Worm (Caenorhabditis elegans) whole organism, midembryonic: Measurements from ENCODE around the gene cpsf-1.

Source experiments
- T22C8.4 ChIP-seq: fragments of 200-800 bp; sonication (Bioruptor generic); IDR thresholded peaks from 2 replicates; pipeline ENCODE4 v1.3.6; 2022; ENCODE audit warnings: missing genetic modification characterization, missing compliant biosample characterization
- cog-1 ChIP-seq: sonication (generic microtip); optimal IDR thresholded peaks from 2 replicates; lab custom pipeline; 2016; ENCODE audit warnings: missing genetic modification characterization, missing compliant biosample characterization
- flt-1 ChIP-seq: fragments of 200-800 bp; sonication (Bioruptor generic); IDR thresholded peaks from 2 replicates; pipeline ENCODE4 v1.3.6; 2022; ENCODE audit warnings: missing genetic modification characterization, missing compliant biosample characterization
- klf-2 ChIP-seq: fragments of 200-800 bp; sonication (Bioruptor generic); conservative IDR thresholded peaks from 2 replicates; pipeline ENCODE4 v1.3.6; 2022; ENCODE audit warnings: missing genetic modification reagents, missing genetic modification characterization, missing compliant biosample characterization
- med-1 ChIP-seq: sonication (generic microtip); optimal IDR thresholded peaks from 2 replicates; lab custom pipeline; 2017; ENCODE audit warnings: missing genetic modification characterization, mild to moderate bottlenecking, missing compliant biosample characterization, antibody characterized with exemption, missing genetic modification reagents; ENCODE audit not compliant: insufficient read depth
- ref-1 ChIP-seq: fragments of 200-800 bp; sonication (Bioruptor generic); conservative IDR thresholded peaks from 2 replicates; pipeline ENCODE4 v1.3.6; 2022; ENCODE audit warnings: missing genetic modification reagents, missing genetic modification characterization, missing compliant biosample characterization
- tab-1 ChIP-seq: fragments of 200-800 bp; sonication (Bioruptor generic); IDR thresholded peaks from 2 replicates; pipeline ENCODE4 v1.3.6; 2022; ENCODE audit warnings: missing genetic modification characterization, missing compliant biosample characterization
- ztf-23 ChIP-seq: fragments of 200-800 bp; sonication (Bioruptor generic); IDR thresholded peaks from 2 replicates; pipeline ENCODE4 v1.3.6; 2022; ENCODE audit warnings: missing genetic modification reagents, missing genetic modification characterization, missing compliant biosample characterization
- ztf-29 ChIP-seq: fragments of 200-800 bp; sonication (Bioruptor generic); IDR thresholded peaks from 2 replicates; pipeline ENCODE4 v1.3.6; 2022; ENCODE audit warnings: missing genetic modification reagents, missing genetic modification characterization, missing compliant biosample characterization

cpsf-1 gene

ce11 chrIV:1964057-1964456, 68.7 kb downstream of the cpsf-1 start:
- TF ChIP-seq klf-2 (no peak), ztf-23 (GFP tag; lab: Robert Waterston, UW) (no peak), cog-1 (tag; lab: Kevin White, UChicago) (no peak), med-1 (GFP tag; lab: Kevin White, UChicago) (no peak), flt-1 (no peak), T22C8.4 (GFP tag; lab: Robert Waterston, UW) (no peak), ztf-29 (GFP tag; lab: Robert Waterston, UW) (no peak), tab-1 (GFP tag; lab: Robert Waterston, UW) (no peak), ref-1 (GFP tag; lab: Robert Waterston, UW) (no peak)

ce11 chrIV:1963247-1963646, 69.5 kb downstream of the cpsf-1 start, which contains the start of gene ulp-3:
Gene ulp-3, plus strand, starts transcription at chrIV:1963634.
- TF ChIP-seq cog-1 (tag; lab: Kevin White, UChicago) (no peak), med-1 (GFP tag; lab: Kevin White, UChicago) (no peak), T22C8.4 (GFP tag; lab: Robert Waterston, UW) (no peak), ref-1 (GFP tag; lab: Robert Waterston, UW) (no peak)

ce11 chrIV:1959554-1959953, 73.2 kb downstream of the cpsf-1 start, which contains the start of gene tdpo-1:
Gene tdpo-1, plus strand, starts transcription at chrIV:1959854.
- no peak for TF ChIP-seq med-1 (GFP tag; lab: Kevin White, UChicago)
- TF ChIP-seq ztf-23 (GFP tag; lab: Robert Waterston, UW) = no peak
- no peak for TF ChIP-seq ref-1 (GFP tag; lab: Robert Waterston, UW)
- no peak for TF ChIP-seq flt-1
- no peak for TF ChIP-seq cog-1 (tag; lab: Kevin White, UChicago)
- TF ChIP-seq klf-2 = no peak
- no peak for TF ChIP-seq T22C8.4 (GFP tag; lab: Robert Waterston, UW)
- no peak for TF ChIP-seq ztf-29 (GFP tag; lab: Robert Waterston, UW)
- no peak for TF ChIP-seq tab-1 (GFP tag; lab: Robert Waterston, UW)
